Fruit fly (Drosophila melanogaster) whole organism, embryonic: ENCODE results near the gene scu.

ENCODE experiments used
- CG10267 ChIP-seq: fragments of 200-800 bp; sonication (Bioruptor generic); optimal IDR thresholded peaks from 2 replicates; lab custom pipeline; 2018; ENCODE audit warnings: missing biosample characterization, mild to moderate bottlenecking, missing genetic modification characterization, moderate library complexity
- CG16779 ChIP-seq: fragments of 200-800 bp; sonication (Bioruptor generic); IDR thresholded peaks from 2 replicates; pipeline ENCODE4 v1.3.6; 2022; ENCODE audit warnings: missing biosample characterization, missing genetic modification characterization
- CG4617 ChIP-seq: fragments of 200-800 bp; sonication (Bioruptor generic); optimal IDR thresholded peaks from 3 replicates; lab custom pipeline; 2016; ENCODE audit warnings: missing biosample characterization, missing genetic modification characterization, borderline replicate concordance
- Taf1 ChIP-seq: fragments of 200-800 bp; sonication (Bioruptor generic); IDR thresholded peaks from 2 replicates; pipeline ENCODE4 v1.3.6; 2022; ENCODE audit warnings: missing biosample characterization, missing genetic modification characterization
- abd-A ChIP-seq: fragments of 200-800 bp; sonication (Bioruptor generic); optimal IDR thresholded peaks from 3 replicates; lab custom pipeline; 2019; ENCODE audit warnings: missing biosample characterization, mild to moderate bottlenecking, missing genetic modification characterization, moderate library complexity
- croc ChIP-seq: fragments of 200-800 bp; sonication (Bioruptor generic); conservative IDR thresholded peaks from 3 replicates; pipeline ENCODE4 v1.3.6; 2022; ENCODE audit warnings: missing biosample characterization, missing genetic modification characterization
- jing ChIP-seq: fragments of 200-800 bp; sonication (Bioruptor generic); optimal IDR thresholded peaks from 2 replicates; lab custom pipeline; 2018; ENCODE audit warnings: missing biosample characterization, mild to moderate bottlenecking, missing genetic modification characterization
- sim ChIP-seq: fragments of 200-800 bp; sonication (Bioruptor generic); IDR thresholded peaks from 2 replicates; pipeline ENCODE4 v1.3.6; 2022; ENCODE audit warnings: missing biosample characterization, missing genetic modification characterization

- no peak for TF ChIP-seq Taf1
- TF ChIP-seq sim (GFP tag; lab: Robert Waterston, UW) = no peak
- no peak for TF ChIP-seq CG4617 (GFP tag; lab: Kevin White, UChicago)
- TF ChIP-seq croc = no peak
- TF ChIP-seq CG16779 (GFP tag; lab: Robert Waterston, UW) = no peak
- no peak for TF ChIP-seq abd-A (tag; lab: Kevin White, UChicago)
- TF ChIP-seq CG10267 (tag; lab: Kevin White, UChicago) = no peak
- TF ChIP-seq jing (GFP tag; lab: Kevin White, UChicago) = no peak
These were observed 38.2 kb downstream of the scu start for dm6 chrX:18129297-18129696.
